Worm (Caenorhabditis elegans) whole organism, L1 larva: ENCODE results near the gene spe-44.

ENCODE experiments used
- F16B12.6 ChIP-seq: fragments of 150-350 bp; optimal IDR thresholded peaks from 2 replicates; lab custom pipeline; 2014; ENCODE audit warnings: missing biosample characterization, missing genetic modification characterization
- ama-1 ChIP-seq: fragments of 150-350 bp; optimal IDR thresholded peaks from 2 replicates; lab custom pipeline; 2014
- ces-1 ChIP-seq: fragments of 150-350 bp; optimal IDR thresholded peaks from 2 replicates; lab custom pipeline; 2014; ENCODE audit warnings: missing biosample characterization, missing genetic modification reagents, missing genetic modification characterization
- fkh-4 ChIP-seq: sonication (generic microtip); optimal IDR thresholded peaks from 2 replicates; lab custom pipeline; 2016; ENCODE audit warnings: missing compliant biosample characterization, missing genetic modification characterization, borderline replicate concordance
- nhr-20 ChIP-seq: sonication (generic microtip); optimal IDR thresholded peaks from 2 replicates; lab custom pipeline; 2016; ENCODE audit warnings: mild to moderate bottlenecking, missing genetic modification characterization, missing compliant biosample characterization
- nhr-28 ChIP-seq: fragments of 150-350 bp; optimal IDR thresholded peaks from 2 replicates; lab custom pipeline; 2014; ENCODE audit warnings: missing biosample characterization, missing genetic modification characterization
- nhr-76 ChIP-seq: sonication (generic microtip); optimal IDR thresholded peaks from 2 replicates; lab custom pipeline; 2017; ENCODE audit warnings: missing biosample characterization, missing genetic modification characterization
- snpc-4 ChIP-seq: fragments of 150-350 bp; optimal IDR thresholded peaks from 2 replicates; lab custom pipeline; 2014; ENCODE audit warnings: missing biosample characterization, missing genetic modification characterization

ce11 chrIV:12463370-12463769, 9.4 kb upstream of the spe-44 start, which contains the start of gene C25G4.8:
- TF ChIP-seq nhr-76 (tag; lab: Kevin White, UChicago) (no peak), ama-1 (lab: Kevin White, UChicago) (no peak), fkh-4 (tag; lab: Kevin White, UChicago) (no peak), ces-1 (GFP tag; lab: Kevin White, UChicago) (no peak), nhr-28 (tag; lab: Kevin White, UChicago) (no peak), F16B12.6 (no peak), nhr-20 (no peak), snpc-4 (tag; lab: Kevin White, UChicago) (no peak)
